Worm (Caenorhabditis elegans) whole organism, early embryonic: ENCODE data around the gene C11G10.1.

Experiments
- B0310.2 ChIP-seq: sonication (generic microtip); optimal IDR thresholded peaks from 2 replicates; lab custom pipeline; 2016; ENCODE audit warnings: mild to moderate bottlenecking, missing genetic modification characterization, missing compliant biosample characterization
- F13C5.2 ChIP-seq: sonication (generic microtip); optimal IDR thresholded peaks from 2 replicates; lab custom pipeline; 2017; ENCODE audit warnings: mild to moderate bottlenecking, missing genetic modification characterization, inconsistent platforms, missing compliant biosample characterization
- aly-1 ChIP-seq: sonication (generic microtip); optimal IDR thresholded peaks from 2 replicates; lab custom pipeline; 2016; ENCODE audit warnings: missing genetic modification characterization, missing compliant biosample characterization
- ama-1 ChIP-seq: fragments of 150-350 bp; optimal IDR thresholded peaks from 2 replicates; lab custom pipeline; 2014
- ceh-13 ChIP-seq: fragments of 200-800 bp; sonication (Bioruptor generic); optimal IDR thresholded peaks from 2 replicates; lab custom pipeline; 2018; ENCODE audit warnings: mild to moderate bottlenecking, missing genetic modification characterization, missing compliant biosample characterization
- ceh-36 ChIP-seq: sonication (generic microtip); optimal IDR thresholded peaks from 2 replicates; lab custom pipeline; 2016; ENCODE audit warnings: missing genetic modification characterization, inconsistent platforms, missing compliant biosample characterization
- ets-7 ChIP-seq: sonication (generic microtip); optimal IDR thresholded peaks from 2 replicates; lab custom pipeline; 2016; ENCODE audit warnings: missing genotype, missing genetic modification characterization, missing compliant biosample characterization
- flt-1 ChIP-seq: fragments of 200-800 bp; sonication (Bioruptor generic); IDR thresholded peaks from 2 replicates; pipeline ENCODE4 v1.3.6; 2022; ENCODE audit warnings: missing genetic modification characterization, missing compliant biosample characterization
- hmbx-1 ChIP-seq: sonication (generic microtip); optimal IDR thresholded peaks from 2 replicates; lab custom pipeline; 2016; ENCODE audit warnings: mild to moderate bottlenecking, missing genetic modification characterization, missing compliant biosample characterization
- hmg-4 ChIP-seq: fragments of 200-800 bp; sonication (Bioruptor generic); optimal IDR thresholded peaks from 2 replicates; lab custom pipeline; 2018; ENCODE audit warnings: mild to moderate bottlenecking, missing genetic modification characterization, missing compliant biosample characterization
- hnd-1 ChIP-seq: sonication (generic microtip); optimal IDR thresholded peaks from 2 replicates; lab custom pipeline; 2016; ENCODE audit warnings: missing genetic modification characterization, missing compliant biosample characterization
- pes-1 ChIP-seq: fragments of 200-800 bp; sonication (Bioruptor generic); IDR thresholded peaks from 2 replicates; pipeline ENCODE4 v1.3.6; 2022; ENCODE audit warnings: missing genetic modification reagents, missing genetic modification characterization, missing compliant biosample characterization
- scrt-1 ChIP-seq: fragments of 200-800 bp; sonication (Bioruptor generic); IDR thresholded peaks from 2 replicates; pipeline ENCODE4 v1.3.6; 2022; ENCODE audit warnings: missing genetic modification characterization, missing compliant biosample characterization
- sea-1 ChIP-seq: fragments of 200-800 bp; sonication (Bioruptor generic); conservative IDR thresholded peaks from 2 replicates; pipeline ENCODE4 v1.3.6; 2022; ENCODE audit warnings: missing genetic modification characterization, missing compliant biosample characterization
- tbx-11 ChIP-seq: fragments of 200-800 bp; sonication (Bioruptor generic); IDR thresholded peaks from 2 replicates; pipeline ENCODE4 v1.3.6; 2022; ENCODE audit warnings: missing genetic modification characterization, missing compliant biosample characterization
- tbx-37 ChIP-seq: fragments of 200-800 bp; sonication (Bioruptor generic); conservative IDR thresholded peaks from 2 replicates; pipeline ENCODE4 v1.3.6; 2022; ENCODE audit warnings: missing genetic modification reagents, missing genetic modification characterization, missing compliant biosample characterization
- tra-4 ChIP-seq: sonication (generic microtip); optimal IDR thresholded peaks from 2 replicates; lab custom pipeline; 2017; ENCODE audit warnings: missing genetic modification characterization, missing compliant biosample characterization

The C11G10.1 gene

DNA sequence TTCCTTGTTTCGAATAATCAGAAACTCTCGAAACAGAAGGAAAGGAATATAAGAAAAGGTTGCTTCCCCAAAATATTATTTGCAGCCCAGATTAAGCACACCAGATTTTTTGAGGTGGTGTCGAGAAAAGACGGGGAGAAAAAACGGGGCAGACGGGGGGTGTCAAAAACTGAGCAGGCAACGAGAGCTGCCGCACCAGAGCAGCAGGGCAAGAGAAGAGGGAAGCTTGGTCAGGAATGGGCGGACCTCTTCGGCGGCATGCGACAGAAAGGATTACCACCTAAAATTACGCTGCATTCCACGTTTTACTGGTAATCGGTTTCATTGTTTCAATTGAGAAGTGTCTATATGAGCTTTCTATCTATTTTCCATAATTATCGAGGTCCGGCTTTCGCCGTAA lies 26.5 kb downstream of the C11G10.1 start:
- TF ChIP-seq sea-1 (GFP tag; lab: Robert Waterston, UW), result no peak

- TF ChIP-seq hnd-1 (tag; lab: Kevin White, UChicago) (no peak), tra-4 (tag; lab: Kevin White, UChicago) (no peak), sea-1 (GFP tag; lab: Robert Waterston, UW) (no peak), F13C5.2 (no peak), ets-7 (tag; lab: Kevin White, UChicago) (no peak)
Observed at ce11 chrX:15128184-15128583, 30.4 kb downstream of the C11G10.1 start.

DNA sequence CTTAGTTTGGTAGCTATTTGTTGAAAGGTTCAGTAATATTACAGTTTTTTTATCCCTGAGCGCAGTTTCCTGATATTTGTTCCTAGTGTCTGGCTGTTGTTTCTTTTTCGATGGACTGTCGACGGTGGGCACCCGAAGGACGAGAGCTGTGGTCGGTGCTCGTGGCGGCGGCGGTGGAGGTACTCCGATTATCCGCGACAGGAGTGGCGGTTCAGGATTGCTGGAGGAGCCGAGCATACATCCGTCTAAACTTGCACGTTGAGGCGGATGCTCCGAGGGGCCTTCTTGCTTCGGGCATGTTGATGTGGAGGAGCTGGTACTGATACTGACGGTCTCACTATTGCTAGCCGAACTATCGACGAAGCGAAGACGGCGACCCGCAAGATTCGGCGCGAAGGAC lies 31.2 kb downstream of the C11G10.1 start:
- TF ChIP-seq tbx-37 (no peak), tbx-11 (GFP tag; lab: Robert Waterston, UW) (no peak), ets-7 (tag; lab: Kevin White, UChicago) (no peak), tra-4 (tag; lab: Kevin White, UChicago) (no peak), hnd-1 (tag; lab: Kevin White, UChicago) (no peak), flt-1 (GFP tag; lab: Robert Waterston, UW) (no peak), hmbx-1 (tag; lab: Kevin White, UChicago) (no peak), pes-1 (no peak)

DNA sequence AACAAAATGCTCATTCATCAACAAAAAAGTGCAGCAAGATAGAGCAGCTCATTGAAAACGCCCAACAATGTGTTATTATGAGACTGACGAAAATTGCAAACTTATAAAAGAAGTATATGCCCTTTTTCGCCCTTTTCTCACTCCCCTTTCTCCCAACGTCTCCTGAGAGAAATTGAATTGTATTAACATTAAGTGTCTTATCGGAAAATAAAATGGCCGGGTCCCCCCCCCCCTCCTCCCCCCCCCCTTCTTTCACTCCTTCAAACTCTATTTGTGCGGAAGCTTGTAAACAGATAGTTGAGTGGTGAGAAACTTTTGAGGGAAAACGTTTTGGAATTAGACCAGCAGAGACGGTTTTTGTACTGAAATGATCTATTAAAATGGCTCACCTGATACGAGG lies 31.8 kb downstream of the C11G10.1 start:
- TF ChIP-seq hnd-1 (tag; lab: Kevin White, UChicago) (no peak), hmg-4 (GFP tag; lab: Kevin White, UChicago) (no peak), B0310.2 (tag; lab: Kevin White, UChicago) (no peak), tra-4 (tag; lab: Kevin White, UChicago) (no peak), ama-1 (lab: Kevin White, UChicago) (no peak), tbx-11 (GFP tag; lab: Robert Waterston, UW) (no peak), hmbx-1 (tag; lab: Kevin White, UChicago) (no peak), aly-1 (no peak), flt-1 (GFP tag; lab: Robert Waterston, UW) (no peak), tbx-37 (no peak), pes-1 (no peak)

ce11 chrX:15125138-15125537 lies 33.4 kb downstream of the C11G10.1 start:
- no peak for TF ChIP-seq ets-7 (tag; lab: Kevin White, UChicago)
- TF ChIP-seq B0310.2 (tag; lab: Kevin White, UChicago), result no peak
- no peak for TF ChIP-seq ceh-36 (tag; lab: Kevin White, UChicago)
- TF ChIP-seq scrt-1 (GFP tag; lab: Robert Waterston, UW), result no peak
- no peak for TF ChIP-seq tra-4 (tag; lab: Kevin White, UChicago)
- TF ChIP-seq tbx-11 (GFP tag; lab: Robert Waterston, UW), result no peak
- TF ChIP-seq ceh-13 (GFP tag; lab: Kevin White, UChicago), result no peak
- no peak for TF ChIP-seq aly-1
- no peak for TF ChIP-seq F13C5.2
- TF ChIP-seq hnd-1 (tag; lab: Kevin White, UChicago), result no peak
- no peak for TF ChIP-seq ama-1 (lab: Kevin White, UChicago)
- no peak for TF ChIP-seq hmg-4 (GFP tag; lab: Kevin White, UChicago)
- TF ChIP-seq flt-1 (GFP tag; lab: Robert Waterston, UW), result no peak
- TF ChIP-seq tbx-37, result no peak
- TF ChIP-seq pes-1, result no peak
- no peak for TF ChIP-seq hmbx-1 (tag; lab: Kevin White, UChicago)
- TF ChIP-seq sea-1 (GFP tag; lab: Robert Waterston, UW), result no peak

DNA sequence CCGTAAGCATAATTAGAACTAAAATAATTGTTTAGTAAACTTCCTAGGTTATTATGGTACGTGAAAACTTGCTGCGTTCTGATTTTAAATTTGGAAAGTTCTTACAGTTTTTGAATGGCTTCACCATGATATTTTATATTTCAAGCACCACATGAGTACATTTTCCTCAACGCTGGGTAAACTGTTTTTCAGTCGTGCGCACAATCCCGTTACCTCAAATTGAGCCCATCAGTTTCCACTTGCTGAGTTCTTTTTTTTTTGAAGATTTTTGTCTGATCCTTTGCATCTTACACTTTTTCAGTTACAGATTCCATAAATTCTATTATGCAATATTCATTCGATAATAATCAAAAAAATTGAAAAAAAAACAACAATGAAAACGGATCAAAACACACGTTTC lies 38.0 kb downstream of the C11G10.1 start:
- TF ChIP-seq ama-1 (lab: Kevin White, UChicago), result no peak
- no peak for TF ChIP-seq B0310.2 (tag; lab: Kevin White, UChicago)
- TF ChIP-seq ets-7 (tag; lab: Kevin White, UChicago), result no peak
- no peak for TF ChIP-seq tbx-11 (GFP tag; lab: Robert Waterston, UW)
- TF ChIP-seq scrt-1 (GFP tag; lab: Robert Waterston, UW), result no peak
- no peak for TF ChIP-seq tbx-37
- TF ChIP-seq hnd-1 (tag; lab: Kevin White, UChicago), result no peak

DNA sequence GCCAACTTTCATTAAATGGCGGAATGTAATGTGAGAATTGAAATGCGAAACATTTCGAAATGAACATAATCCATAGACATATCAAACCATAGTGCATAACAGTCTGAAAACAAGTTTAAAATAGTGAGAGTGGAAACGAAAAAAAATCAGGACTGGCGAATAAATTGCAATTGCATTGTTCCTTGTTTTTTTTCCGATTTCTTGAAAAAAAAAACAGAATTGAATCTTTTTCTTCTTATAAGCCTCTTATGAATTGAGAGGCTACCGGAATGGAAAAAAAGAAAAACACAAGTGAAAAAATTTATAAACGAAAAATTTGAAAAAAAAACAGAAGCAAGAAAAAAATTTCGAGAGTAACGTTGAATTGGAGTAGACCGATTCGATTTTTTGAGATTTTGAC lies 42.0 kb downstream of the C11G10.1 start, which contains the start of gene R07D5.2:
R07D5.2 (minus strand) TSS at position 101 of the 400 bp plus-strand sequence.
- TF ChIP-seq pes-1, result no peak
- no peak for TF ChIP-seq ets-7 (tag; lab: Kevin White, UChicago)
- TF ChIP-seq scrt-1 (GFP tag; lab: Robert Waterston, UW), result no peak
- no peak for TF ChIP-seq tbx-37
- TF ChIP-seq ceh-36 (tag; lab: Kevin White, UChicago), result no peak
- no peak for TF ChIP-seq flt-1 (GFP tag; lab: Robert Waterston, UW)
- no peak for TF ChIP-seq ceh-13 (GFP tag; lab: Kevin White, UChicago)
- TF ChIP-seq aly-1, result no peak
- no peak for TF ChIP-seq F13C5.2
- no peak for TF ChIP-seq hmg-4 (GFP tag; lab: Kevin White, UChicago)
- no peak for TF ChIP-seq B0310.2 (tag; lab: Kevin White, UChicago)
- TF ChIP-seq hmbx-1 (tag; lab: Kevin White, UChicago), result no peak
- no peak for TF ChIP-seq tbx-11 (GFP tag; lab: Robert Waterston, UW)
- TF ChIP-seq ama-1 (lab: Kevin White, UChicago), result no peak
- TF ChIP-seq hnd-1 (tag; lab: Kevin White, UChicago), result no peak
- TF ChIP-seq tra-4 (tag; lab: Kevin White, UChicago), result no peak

- no peak for TF ChIP-seq aly-1
Observed at ce11 chrX:15115748-15116147, 42.8 kb downstream of the C11G10.1 start.
